Worm (Caenorhabditis elegans) whole organism, L1 larva: ENCODE measurements around the gene T11G6.2.
A peak's percentile ranks its signal among the peaks of the same experiment; 100 is the strongest.

ENCODE experiments used
- C04F5.9 ChIP-seq: sonication (generic microtip); optimal IDR thresholded peaks from 2 replicates; lab custom pipeline; 2016; ENCODE audit warnings: missing genetic modification characterization, missing compliant biosample characterization
- C16A3.4 ChIP-seq: fragments of 150-350 bp; optimal IDR thresholded peaks from 2 replicates; lab custom pipeline; 2014; ENCODE audit warnings: missing biosample characterization, missing genetic modification characterization
- aly-2 ChIP-seq: fragments of 150-350 bp; optimal IDR thresholded peaks from 2 replicates; lab custom pipeline; 2014; ENCODE audit warnings: missing biosample characterization, missing genetic modification characterization
- ceh-88 ChIP-seq: fragments of 200-800 bp; sonication (Bioruptor generic); IDR thresholded peaks from 2 replicates; pipeline ENCODE4 v1.3.6; 2022; ENCODE audit warnings: missing genetic modification characterization, missing compliant biosample characterization
- ceh-90 ChIP-seq: sonication (generic microtip); optimal IDR thresholded peaks from 2 replicates; lab custom pipeline; 2016; ENCODE audit warnings: missing genetic modification characterization, missing compliant biosample characterization
- ces-1 ChIP-seq: fragments of 150-350 bp; optimal IDR thresholded peaks from 2 replicates; lab custom pipeline; 2014; ENCODE audit warnings: missing biosample characterization, missing genetic modification reagents, missing genetic modification characterization
- egl-13 ChIP-seq: sonication (generic microtip); optimal IDR thresholded peaks from 2 replicates; lab custom pipeline; 2016; ENCODE audit warnings: missing genotype, missing genetic modification reagents, missing genetic modification characterization, missing compliant biosample characterization
- elt-2 ChIP-seq: sonication (generic microtip); optimal IDR thresholded peaks from 2 replicates; lab custom pipeline; 2016; ENCODE audit warnings: missing genetic modification characterization, mild to moderate bottlenecking, inconsistent platforms, missing compliant biosample characterization, missing genetic modification reagents
- ets-5 ChIP-seq: fragments of 200-800 bp; sonication (Bioruptor generic); IDR thresholded peaks from 2 replicates; pipeline ENCODE4 v1.3.6; 2022; ENCODE audit warnings: missing genetic modification characterization, missing compliant biosample characterization
- fkh-4 ChIP-seq: sonication (generic microtip); optimal IDR thresholded peaks from 2 replicates; lab custom pipeline; 2016; ENCODE audit warnings: missing compliant biosample characterization, missing genetic modification characterization, borderline replicate concordance
- fos-1 ChIP-seq: fragments of 150-350 bp; optimal IDR thresholded peaks from 2 replicates; lab custom pipeline; 2014; ENCODE audit warnings: missing biosample characterization, missing genetic modification characterization
- grh-1 ChIP-seq: fragments of 200-800 bp; sonication (Bioruptor generic); IDR thresholded peaks from 2 replicates; pipeline ENCODE4 v1.3.6; 2022; ENCODE audit warnings: missing genetic modification reagents, missing genetic modification characterization, missing compliant biosample characterization
- hpl-2 ChIP-seq: fragments of 150-350 bp; optimal IDR thresholded peaks from 2 replicates; lab custom pipeline; 2014; ENCODE audit warnings: missing biosample characterization, missing genetic modification reagents, missing genetic modification characterization
- irx-1 ChIP-seq: sonication (generic microtip); optimal IDR thresholded peaks from 2 replicates; lab custom pipeline; 2016; ENCODE audit warnings: missing genetic modification characterization, missing compliant biosample characterization
- jun-1 ChIP-seq: fragments of 150-350 bp; optimal IDR thresholded peaks from 2 replicates; lab custom pipeline; 2014; ENCODE audit warnings: missing biosample characterization, missing genetic modification reagents, missing genetic modification characterization
- lin-14 ChIP-seq: fragments of 200-800 bp; sonication (Bioruptor generic); optimal IDR thresholded peaks from 2 replicates; lab custom pipeline; 2018; ENCODE audit warnings: mild to moderate bottlenecking, missing genetic modification characterization, moderate library complexity, missing compliant biosample characterization
- lin-15B ChIP-seq: fragments of 150-350 bp; sonication (generic microtip); optimal IDR thresholded peaks from 3 replicates; lab custom pipeline; 2014; ENCODE audit warnings: missing biosample characterization, missing genetic modification characterization
- lin-35 ChIP-seq, 2 experiments: fragments of 150-350 bp; optimal IDR thresholded peaks; 2 replicates each; lab custom pipeline; 2014; ENCODE audit warnings: missing biosample characterization in 2 of 2, missing genetic modification characterization in 2 of 2, missing genetic modification reagents in 2 of 2
- lir-3 ChIP-seq: sonication (generic microtip); optimal IDR thresholded peaks from 2 replicates; lab custom pipeline; 2016; ENCODE audit warnings: mild to moderate bottlenecking, missing genetic modification characterization, moderate library complexity, missing compliant biosample characterization; ENCODE audit not compliant: poor library complexity
- lsy-2 ChIP-seq, 2 experiments: fragments of 150-350 bp; optimal IDR thresholded peaks; 2 replicates each; lab custom pipeline; 2014; ENCODE audit warnings: missing biosample characterization in 2 of 2, missing genetic modification characterization in 2 of 2
- mdl-1 ChIP-seq, 2 experiments: fragments of 150-350 bp; optimal IDR thresholded peaks; 2 replicates each; lab custom pipeline; 2014 to 2017; ENCODE audit warnings: missing biosample characterization in 2 of 2, missing genetic modification characterization in 2 of 2, inconsistent platforms in 1 of 2
- mef-2 ChIP-seq: fragments of 150-350 bp; optimal IDR thresholded peaks from 2 replicates; lab custom pipeline; 2014; ENCODE audit warnings: missing biosample characterization, missing genetic modification characterization
- nhr-11 ChIP-seq: fragments of 150-350 bp; optimal IDR thresholded peaks from 2 replicates; lab custom pipeline; 2014; ENCODE audit warnings: missing biosample characterization, missing genetic modification characterization
- nhr-20 ChIP-seq: sonication (generic microtip); optimal IDR thresholded peaks from 2 replicates; lab custom pipeline; 2016; ENCODE audit warnings: mild to moderate bottlenecking, missing genetic modification characterization, missing compliant biosample characterization
- nhr-237 ChIP-seq: fragments of 150-350 bp; optimal IDR thresholded peaks from 2 replicates; lab custom pipeline; 2014; ENCODE audit warnings: missing biosample characterization, missing genetic modification characterization
- nhr-28 ChIP-seq: fragments of 150-350 bp; optimal IDR thresholded peaks from 2 replicates; lab custom pipeline; 2014; ENCODE audit warnings: missing biosample characterization, missing genetic modification characterization
- nhr-47 ChIP-seq: sonication (generic microtip); optimal IDR thresholded peaks from 2 replicates; lab custom pipeline; 2016; ENCODE audit warnings: mild to moderate bottlenecking, missing genetic modification characterization, moderate library complexity, missing compliant biosample characterization
- nhr-71 ChIP-seq: sonication (generic microtip); optimal IDR thresholded peaks from 2 replicates; lab custom pipeline; 2016; ENCODE audit warnings: mild to moderate bottlenecking, missing genetic modification characterization, moderate library complexity, missing compliant biosample characterization
- nhr-85 ChIP-seq: sonication (generic microtip); peaks from one replicate; lab custom pipeline; 2016; ENCODE audit warnings: missing genetic modification characterization, inconsistent platforms, missing compliant biosample characterization
- nhr-90 ChIP-seq: sonication (generic microtip); optimal IDR thresholded peaks from 2 replicates; lab custom pipeline; 2016; ENCODE audit warnings: mild to moderate bottlenecking, missing genetic modification characterization, missing compliant biosample characterization; ENCODE audit not compliant: poor library complexity
- pax-3 ChIP-seq: fragments of 200-800 bp; sonication (Bioruptor generic); optimal IDR thresholded peaks from 2 replicates; lab custom pipeline; 2018; ENCODE audit warnings: mild to moderate bottlenecking, missing genetic modification characterization, moderate library complexity, missing compliant biosample characterization
- snu-23 ChIP-seq: sonication (generic microtip); optimal IDR thresholded peaks from 2 replicates; lab custom pipeline; 2016; ENCODE audit warnings: missing genetic modification characterization, missing compliant biosample characterization
- swsn-7 ChIP-seq: sonication (generic microtip); optimal IDR thresholded peaks from 2 replicates; lab custom pipeline; 2016; ENCODE audit warnings: missing genetic modification characterization, missing compliant biosample characterization
- tbx-2 ChIP-seq: sonication (generic microtip); optimal IDR thresholded peaks from 2 replicates; lab custom pipeline; 2016; ENCODE audit warnings: missing genetic modification characterization, missing compliant biosample characterization
- unc-30 ChIP-seq: sonication (generic microtip); optimal IDR thresholded peaks from 2 replicates; lab custom pipeline; 2017; ENCODE audit warnings: missing biosample characterization, missing genetic modification characterization
- unc-62 ChIP-seq: fragments of 150-350 bp; optimal IDR thresholded peaks from 2 replicates; lab custom pipeline; 2014; ENCODE audit warnings: missing biosample characterization, missing genetic modification reagents, missing genetic modification characterization
- unc-98 ChIP-seq: fragments of 200-800 bp; sonication (Bioruptor generic); IDR thresholded peaks from 2 replicates; pipeline ENCODE4 v1.3.6; 2022; ENCODE audit warnings: missing genetic modification characterization, missing compliant biosample characterization

T11G6.2 gene

DNA sequence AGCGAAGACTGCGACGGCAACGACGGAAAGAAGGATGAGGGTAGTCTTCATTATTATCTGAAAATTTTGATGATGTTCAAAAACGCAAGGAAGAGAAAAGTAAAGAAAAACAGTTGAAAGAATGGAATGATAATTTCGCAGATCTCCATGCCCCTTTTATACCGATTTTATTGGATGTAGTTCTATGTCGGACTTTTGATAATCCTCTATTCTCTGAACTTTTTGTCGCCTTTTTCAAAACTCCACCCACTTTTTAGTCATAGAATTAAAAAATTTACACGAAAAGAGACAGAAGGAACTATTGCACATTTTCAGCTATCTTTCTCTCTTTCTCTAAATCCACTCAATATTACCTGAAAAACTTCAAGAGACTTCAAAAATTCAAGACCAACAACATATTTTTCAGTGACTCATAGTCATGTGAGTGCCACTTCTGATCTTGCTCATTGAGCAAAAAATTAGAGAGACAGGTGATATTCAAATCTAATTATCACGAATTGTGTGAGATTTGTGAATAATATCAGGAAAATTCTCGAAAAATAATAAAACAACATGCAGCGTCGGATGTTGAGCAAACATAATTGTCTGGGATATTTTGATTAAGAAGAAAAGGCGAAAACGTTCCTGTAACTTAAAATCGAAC lies 31.6 kb upstream of the T11G6.2 start, which contains the start of gene F13E9.15 (continued):
- TF ChIP-seq lin-14 (GFP tag; lab: Kevin White, UChicago), result no peak
- TF ChIP-seq ets-5 (GFP tag; lab: Robert Waterston, UW), result no peak
- TF ChIP-seq ces-1 (GFP tag; lab: Kevin White, UChicago), result no peak
- no peak for TF ChIP-seq unc-62 (GFP tag; lab: Kevin White, UChicago)
- no peak for TF ChIP-seq hpl-2 (GFP tag; lab: Kevin White, UChicago)
- TF ChIP-seq fkh-4 (tag; lab: Kevin White, UChicago), result no peak
- TF ChIP-seq egl-13, result no peak
- no peak for TF ChIP-seq snu-23 (GFP tag; lab: Kevin White, UChicago)
- TF ChIP-seq nhr-47, result peak; percentile 63
- TF ChIP-seq nhr-71, result peak; percentile 71
- TF ChIP-seq, all 84 proteins: peak for 9

DNA sequence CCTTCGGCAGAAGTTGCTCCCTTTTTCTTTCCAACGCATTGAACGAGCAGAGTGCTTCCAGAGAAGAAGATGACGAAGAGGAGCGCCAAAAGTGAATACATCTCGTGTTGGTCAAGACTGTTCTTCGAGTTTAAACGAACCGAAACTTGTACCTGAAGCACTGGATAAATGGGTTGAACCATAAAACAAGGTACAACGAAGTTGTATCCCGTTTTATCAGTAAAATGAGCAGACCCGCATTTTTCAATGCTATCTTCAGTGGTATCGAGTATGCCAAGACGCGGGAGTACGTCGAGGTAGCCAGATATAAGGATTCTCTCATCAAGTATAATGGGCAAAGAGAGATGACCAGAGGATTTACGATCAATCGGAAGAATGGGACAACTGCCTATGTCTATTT lies 29.0 kb upstream of the T11G6.2 start, which contains the start of gene F13E9.16:
F13E9.16 (minus strand) TSS at position 101 of the 400 bp plus-strand sequence.
- no peak for TF ChIP-seq lir-3 (tag; lab: Kevin White, UChicago)
- no peak for TF ChIP-seq tbx-2 (tag; lab: Kevin White, UChicago)
- TF ChIP-seq ets-5 (GFP tag; lab: Robert Waterston, UW), result no peak
- no peak for TF ChIP-seq lsy-2 (tag; optimal IDR thresholded peaks at IDR 0.05; lab: Kevin White, UChicago)
- no peak for TF ChIP-seq grh-1
- TF ChIP-seq C04F5.9 (tag; lab: Kevin White, UChicago), result no peak
- TF ChIP-seq nhr-11, result no peak
- TF ChIP-seq nhr-85 (tag; lab: Kevin White, UChicago), result no peak
- TF ChIP-seq unc-98 (GFP tag; lab: Robert Waterston, UW), result no peak
- TF ChIP-seq C16A3.4 (tag; lab: Kevin White, UChicago), result no peak
- no peak for TF ChIP-seq snu-23 (GFP tag; lab: Kevin White, UChicago)
- no peak for TF ChIP-seq mef-2 (tag; lab: Kevin White, UChicago)
- TF ChIP-seq irx-1 (tag; lab: Kevin White, UChicago), result no peak
- TF ChIP-seq pax-3 (tag; lab: Kevin White, UChicago), result no peak
- no peak for TF ChIP-seq fos-1 (tag; lab: Kevin White, UChicago)
- TF ChIP-seq unc-30 (tag; lab: Kevin White, UChicago), result no peak
- TF ChIP-seq nhr-20 (tag; lab: Kevin White, UChicago), result no peak
- no peak for TF ChIP-seq nhr-90 (tag; lab: Kevin White, UChicago)
- no peak for TF ChIP-seq aly-2 (tag; lab: Kevin White, UChicago)
- TF ChIP-seq, all 84 proteins: peak for 0

DNA sequence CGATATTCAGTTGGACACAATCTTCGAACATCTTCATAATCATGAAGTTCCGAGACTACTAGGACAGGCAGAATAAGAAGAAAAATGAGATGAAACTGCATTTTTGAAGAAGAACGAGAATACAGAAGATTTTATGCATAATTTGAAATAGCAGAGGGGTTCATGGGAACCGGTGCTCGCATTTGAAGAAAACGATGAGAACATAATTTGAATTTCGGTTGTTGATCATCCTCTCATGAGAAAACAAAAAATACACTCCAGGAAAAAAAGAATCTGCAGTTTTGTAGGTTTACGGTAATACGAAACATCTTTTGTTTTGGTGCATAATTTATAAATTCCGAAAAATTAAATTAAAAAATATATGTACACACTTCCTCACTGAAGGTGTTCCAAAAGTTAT lies 27.6 kb upstream of the T11G6.2 start, which contains the start of gene srlf-11:
srlf-11 (minus strand) TSS at position 101 of the 400 bp plus-strand sequence.
- TF ChIP-seq ceh-88 (GFP tag; lab: Robert Waterston, UW) (no peak), nhr-20 (tag; lab: Kevin White, UChicago) (no peak), lin-15B (tag; lab: Kevin White, UChicago) (no peak), lin-35 (GFP tag; optimal IDR thresholded peaks at IDR 0.05; lab: Kevin White, UChicago) (no peak), unc-62 (GFP tag; lab: Kevin White, UChicago) (no peak), ceh-90 (tag; lab: Kevin White, UChicago) (no peak), jun-1 (tag; lab: Kevin White, UChicago) (no peak), mef-2 (tag; lab: Kevin White, UChicago) (no peak), swsn-7 (tag; lab: Kevin White, UChicago) (no peak), nhr-237 (tag; lab: Kevin White, UChicago) (no peak), mdl-1 (tag; optimal IDR thresholded peaks at IDR 0.05; lab: Kevin White, UChicago) (no peak), nhr-28 (tag; lab: Kevin White, UChicago) (no peak), elt-2 (tag; lab: Kevin White, UChicago) (no peak)
